Worm (Caenorhabditis elegans): ENCODE data around the gene srw-14.

DNA sequence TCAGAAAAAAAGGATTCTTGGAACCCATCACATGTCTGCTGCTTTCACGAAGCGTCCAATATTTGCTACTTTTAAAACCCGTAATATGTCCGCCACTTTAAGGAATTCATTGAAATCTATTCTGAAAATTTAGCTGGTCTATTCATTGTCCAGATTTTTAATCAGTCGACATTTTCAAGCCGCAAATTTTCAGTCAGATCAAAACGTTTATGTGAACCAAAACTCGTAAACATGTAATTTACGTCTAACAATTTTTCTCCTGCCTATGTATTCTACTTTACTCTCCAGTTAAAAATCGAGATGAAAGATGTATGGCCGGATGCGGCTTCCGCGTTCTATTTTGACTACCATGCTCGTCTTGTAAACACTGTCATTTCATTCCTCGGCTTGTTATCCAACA lies 27.8 kb upstream of the srw-14 start, which contains the start of gene srw-1:
- no peak for TF ChIP-seq snpc-4 (tag; optimal IDR thresholded peaks at IDR 0.05)
- TF ChIP-seq rbr-2 (tag; optimal IDR thresholded peaks at IDR 0.05): no peak
- no peak for TF ChIP-seq lin-15B (tag; optimal IDR thresholded peaks at IDR 0.05)
- no peak for TF ChIP-seq zfp-3 (GFP tag; conservative IDR thresholded peaks at IDR 0.05)
- no peak for TF ChIP-seq nhr-237 (tag; optimal IDR thresholded peaks at IDR 0.05)
- TF ChIP-seq lsy-2 (tag; optimal IDR thresholded peaks at IDR 0.05): no peak
- no peak for TF ChIP-seq nhr-28 (tag; optimal IDR thresholded peaks at IDR 0.05)
- no peak for TF ChIP-seq pha-4 (GFP tag; IDR thresholded peaks at IDR 0.05)
- no peak for TF ChIP-seq pha-4 (tag; optimal IDR thresholded peaks at IDR 0.05)
- TF ChIP-seq ceh-82 (tag; optimal IDR thresholded peaks at IDR 0.05): no peak
